Worm (Caenorhabditis elegans) whole organism, L2 larva: ENCODE measurements around the gene cdk-1.

Source experiments
- R02D3.7 ChIP-seq: fragments of 150-350 bp; optimal IDR thresholded peaks from 2 replicates; lab custom pipeline; 2014; ENCODE audit warnings: missing biosample characterization, missing genetic modification characterization
- ZK546.5 ChIP-seq: sonication (generic microtip); optimal IDR thresholded peaks from 2 replicates; lab custom pipeline; 2017; ENCODE audit warnings: missing biosample characterization, missing genetic modification characterization
- ceh-82 ChIP-seq: fragments of 150-350 bp; optimal IDR thresholded peaks from 2 replicates; lab custom pipeline; 2014; ENCODE audit warnings: missing biosample characterization, missing genetic modification characterization
- lin-39 ChIP-seq: fragments of 150-350 bp; optimal IDR thresholded peaks from 2 replicates; lab custom pipeline; 2014; ENCODE audit warnings: missing biosample characterization, missing genetic modification reagents, missing genetic modification characterization
- snpc-4 ChIP-seq: fragments of 150-350 bp; optimal IDR thresholded peaks from 2 replicates; lab custom pipeline; 2014; ENCODE audit warnings: missing biosample characterization, missing genetic modification characterization

DNA sequence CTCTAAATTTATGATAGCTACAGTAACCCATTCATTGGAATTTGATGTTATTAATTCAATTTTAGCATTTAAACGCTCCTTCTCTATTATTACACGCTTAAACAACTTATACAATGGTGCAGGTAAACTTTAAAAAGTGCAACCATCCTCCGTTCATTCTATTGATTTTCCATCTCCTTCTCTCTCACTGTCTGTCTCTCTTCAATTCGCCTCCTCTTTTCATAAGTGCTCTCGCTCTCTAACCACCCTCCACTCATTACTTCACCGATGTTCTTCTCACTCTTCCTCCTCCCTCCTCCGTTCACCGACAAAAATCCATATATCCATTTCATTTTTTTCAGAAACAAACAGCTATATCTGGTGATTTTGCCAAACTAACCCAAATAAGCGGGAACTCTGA, 18.9 kb downstream of the cdk-1 start, which contains the start of gene cbp-1:
- TF ChIP-seq snpc-4 (tag; lab: Kevin White, UChicago) (peak; percentile 17), lin-39 (no peak), R02D3.7 (tag; lab: Kevin White, UChicago) (no peak), ZK546.5 (tag; lab: Kevin White, UChicago) (no peak), ceh-82 (tag; lab: Kevin White, UChicago) (no peak)
